Fruit fly (Drosophila melanogaster): Measurements from ENCODE around the gene CG16952.

DNA sequence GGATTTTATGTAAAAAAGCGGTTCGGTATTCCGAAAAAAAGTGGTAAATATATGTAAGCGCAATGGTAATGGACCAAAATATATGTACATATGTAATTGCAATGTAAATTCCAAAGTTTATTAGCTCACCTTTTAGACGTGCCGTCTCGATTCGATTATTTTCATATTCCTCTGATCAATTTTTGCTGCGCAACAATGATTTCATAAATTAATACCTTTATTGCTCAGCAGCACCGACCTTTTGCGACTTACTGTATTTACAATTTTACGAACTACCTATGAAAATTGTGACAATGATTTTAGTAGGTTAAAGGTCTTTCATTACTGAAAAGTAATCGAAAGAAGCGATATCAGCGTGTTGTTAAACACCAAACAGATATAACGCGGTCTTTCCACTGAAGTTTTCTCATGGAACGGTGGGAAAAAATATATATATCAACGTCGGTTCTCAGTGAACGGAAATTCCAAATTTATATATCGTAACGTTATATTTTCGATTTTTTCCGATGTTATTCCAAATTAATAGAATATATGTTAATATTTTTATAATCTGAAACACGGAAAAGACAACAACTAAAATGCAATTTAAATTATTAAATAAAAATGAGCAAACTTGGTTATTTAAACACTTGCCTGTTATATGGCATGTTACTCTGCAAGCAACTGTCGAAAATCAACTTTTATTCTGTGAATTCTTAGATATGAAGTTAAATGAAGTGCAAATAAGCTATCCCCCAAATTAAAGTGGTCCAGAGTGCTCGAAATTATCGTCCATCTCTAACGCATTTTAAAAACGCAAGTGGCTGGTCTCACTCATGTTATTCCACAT lies 20.0 kb downstream of the CG16952 start, which contains the start of the genes MSBP and CG15916:
- TF ChIP-seq Asciz (GFP tag; optimal IDR thresholded peaks at IDR 0.05) (no peak), Hr51 (GFP tag; optimal IDR thresholded peaks at IDR 0.05) (peak in 1 of 2 experiments; percentile 20), sna (GFP tag; IDR thresholded peaks at IDR 0.05; ENCODE audit: partially characterized antibody) (no peak), sens (GFP tag) (no peak), Ptx1 (GFP tag; IDR thresholded peaks at IDR 0.05) (peak; percentile 27; the same call in 1 of the 2 replicates), CG11398 (GFP tag; optimal IDR thresholded peaks at IDR 0.05) (no peak), ATbp (GFP tag; optimal IDR thresholded peaks at IDR 0.05) (no peak), Vsx1 (GFP tag; optimal IDR thresholded peaks at IDR 0.05) (no peak), Atf6 (GFP tag; IDR thresholded peaks at IDR 0.05) (no peak), CG15601 (tag; optimal IDR thresholded peaks at IDR 0.05) (peak; percentile 12), Eip74EF (GFP tag; optimal IDR thresholded peaks at IDR 0.05) (no peak)

Data from whole organism, embryonic.